Fruit fly (Drosophila melanogaster) whole organism: ENCODE results near the gene CG1764.

Experiments
- EcR ChIP-seq, 2 experiments: fragments of >200 bp; optimal IDR thresholded peaks; 2 replicates each; lab custom pipeline; 2017; ENCODE audit warnings: missing biosample characterization in 2 of 2, missing genetic modification characterization in 2 of 2, missing genetic modification reagents in 2 of 2
- pan ChIP-seq: fragments of >200 bp; optimal IDR thresholded peaks from 2 replicates; lab custom pipeline; 2017
- psq ChIP-seq: fragments of >200 bp; optimal IDR thresholded peaks from 2 replicates; lab custom pipeline; 2017

- no peak for TF ChIP-seq EcR (GFP tag; optimal IDR thresholded peaks at IDR 0.05; lab: Kevin White, UChicago)
- no peak for TF ChIP-seq pan (lab: Kevin White, UChicago)
- no peak for TF ChIP-seq psq (lab: Kevin White, UChicago)
Observed at dm6 chrX:13273417-13273816, 28.8 kb downstream of the CG1764 start.
